Worm (Caenorhabditis elegans) whole organism, L2 larva: ENCODE data around the gene rps-14.

ENCODE experiments used
- F13H6.1 ChIP-seq: sonication (generic microtip); optimal IDR thresholded peaks from 2 replicates; lab custom pipeline; 2016; ENCODE audit warnings: missing genetic modification characterization, missing compliant biosample characterization
- R02D3.7 ChIP-seq: fragments of 150-350 bp; optimal IDR thresholded peaks from 2 replicates; lab custom pipeline; 2014; ENCODE audit warnings: missing biosample characterization, missing genetic modification characterization
- ZK546.5 ChIP-seq: sonication (generic microtip); optimal IDR thresholded peaks from 2 replicates; lab custom pipeline; 2017; ENCODE audit warnings: missing biosample characterization, missing genetic modification characterization
- alr-1 ChIP-seq: fragments of 150-350 bp; optimal IDR thresholded peaks from 2 replicates; lab custom pipeline; 2014; ENCODE audit warnings: missing biosample characterization, missing genetic modification characterization
- aly-2 ChIP-seq: fragments of 150-350 bp; optimal IDR thresholded peaks from 2 replicates; lab custom pipeline; 2014; ENCODE audit warnings: missing biosample characterization, missing genetic modification characterization
- ama-1 ChIP-seq: fragments of 150-350 bp; optimal IDR thresholded peaks from 2 replicates; lab custom pipeline; 2018; ENCODE audit warnings: inconsistent platforms
- blmp-1 ChIP-seq: sonication (generic microtip); optimal IDR thresholded peaks from 2 replicates; lab custom pipeline; 2017; ENCODE audit warnings: missing genetic modification characterization, mild to moderate bottlenecking, missing compliant biosample characterization, antibody characterized with exemption, moderate library complexity; ENCODE audit not compliant: insufficient read depth
- ceh-16 ChIP-seq: fragments of 150-350 bp; optimal IDR thresholded peaks from 2 replicates; lab custom pipeline; 2014; ENCODE audit warnings: missing biosample characterization, missing genetic modification characterization
- ceh-82 ChIP-seq: fragments of 150-350 bp; optimal IDR thresholded peaks from 2 replicates; lab custom pipeline; 2014; ENCODE audit warnings: missing biosample characterization, missing genetic modification characterization
- crh-2 ChIP-seq: sonication (generic microtip); optimal IDR thresholded peaks from 2 replicates; lab custom pipeline; 2017; ENCODE audit warnings: missing biosample characterization, missing genetic modification characterization
- dmd-4 ChIP-seq: sonication (generic microtip); optimal IDR thresholded peaks from 2 replicates; lab custom pipeline; 2017; ENCODE audit warnings: missing biosample characterization, missing genetic modification characterization
- egl-27 ChIP-seq: sonication (generic microtip); optimal IDR thresholded peaks from 3 replicates; lab custom pipeline; 2017; ENCODE audit warnings: missing biosample characterization, missing genetic modification reagents, missing genetic modification characterization
- elt-1 ChIP-seq: fragments of 150-350 bp; optimal IDR thresholded peaks from 2 replicates; lab custom pipeline; 2014; ENCODE audit warnings: missing biosample characterization, missing genetic modification characterization
- elt-3 ChIP-seq: sonication (generic microtip); optimal IDR thresholded peaks from 2 replicates; lab custom pipeline; 2017; ENCODE audit warnings: missing biosample characterization, missing genetic modification characterization
- fos-1 ChIP-seq: fragments of 150-350 bp; optimal IDR thresholded peaks from 2 replicates; lab custom pipeline; 2014; ENCODE audit warnings: missing biosample characterization, missing genetic modification characterization
- gmeb-1 ChIP-seq: fragments of 150-350 bp; optimal IDR thresholded peaks from 2 replicates; lab custom pipeline; 2014; ENCODE audit warnings: missing biosample characterization, missing genetic modification characterization
- lin-11 ChIP-seq: fragments of 150-350 bp; sonication (generic microtip); optimal IDR thresholded peaks from 2 replicates; lab custom pipeline; 2014; ENCODE audit warnings: missing biosample characterization, missing genetic modification characterization, inconsistent platforms, mixed read lengths
- lsy-2 ChIP-seq, 2 experiments: fragments of 150-350 bp in 1 of 2; sonication (generic microtip) in 1 of 2; optimal IDR thresholded peaks; 2 replicates each; lab custom pipeline; 2014 to 2017; ENCODE audit warnings: missing biosample characterization in 2 of 2, missing genetic modification characterization in 2 of 2
- mab-5 ChIP-seq: fragments of 150-350 bp; optimal IDR thresholded peaks from 2 replicates; lab custom pipeline; 2014; ENCODE audit warnings: missing biosample characterization, missing genetic modification characterization
- mbf-1 ChIP-seq: sonication (generic microtip); optimal IDR thresholded peaks from 2 replicates; lab custom pipeline; 2017; ENCODE audit warnings: missing biosample characterization, missing genetic modification characterization
- nhr-10 ChIP-seq: sonication (generic microtip); optimal IDR thresholded peaks from 2 replicates; lab custom pipeline; 2017; ENCODE audit warnings: missing biosample characterization, missing genetic modification characterization
- nhr-11 ChIP-seq: fragments of 150-350 bp; optimal IDR thresholded peaks from 2 replicates; lab custom pipeline; 2014; ENCODE audit warnings: missing biosample characterization, missing genetic modification characterization
- nhr-12 ChIP-seq: fragments of 150-350 bp; optimal IDR thresholded peaks from 2 replicates; lab custom pipeline; 2014; ENCODE audit warnings: missing biosample characterization, missing genetic modification characterization
- nhr-129 ChIP-seq: fragments of 150-350 bp; optimal IDR thresholded peaks from 2 replicates; lab custom pipeline; 2014; ENCODE audit warnings: missing biosample characterization, missing genetic modification characterization
- nhr-21 ChIP-seq: fragments of 150-350 bp; optimal IDR thresholded peaks from 2 replicates; lab custom pipeline; 2014; ENCODE audit warnings: missing biosample characterization, missing genetic modification characterization
- nhr-23 ChIP-seq: fragments of 150-350 bp; optimal IDR thresholded peaks from 2 replicates; lab custom pipeline; 2014; ENCODE audit warnings: missing biosample characterization, missing genetic modification reagents, missing genetic modification characterization
- nhr-237 ChIP-seq: fragments of 150-350 bp; optimal IDR thresholded peaks from 2 replicates; lab custom pipeline; 2014; ENCODE audit warnings: missing biosample characterization, missing genetic modification characterization
- nhr-25 ChIP-seq: fragments of 150-350 bp; sonication (generic microtip); optimal IDR thresholded peaks from 3 replicates; lab custom pipeline; 2014; ENCODE audit warnings: missing biosample characterization, missing genetic modification characterization
- nhr-6 ChIP-seq: fragments of 150-350 bp; optimal IDR thresholded peaks from 2 replicates; lab custom pipeline; 2014; ENCODE audit warnings: missing biosample characterization, missing genetic modification characterization
- nhr-77 ChIP-seq: fragments of 150-350 bp; optimal IDR thresholded peaks from 2 replicates; lab custom pipeline; 2014; ENCODE audit warnings: missing biosample characterization, missing genetic modification characterization
- peb-1 ChIP-seq: fragments of 150-350 bp; optimal IDR thresholded peaks from 2 replicates; lab custom pipeline; 2014; ENCODE audit warnings: missing biosample characterization, missing genetic modification characterization
- skn-1 ChIP-seq: sonication (generic microtip); optimal IDR thresholded peaks from 2 replicates; lab custom pipeline; 2017; ENCODE audit warnings: missing biosample characterization, missing genetic modification characterization
- sma-3 ChIP-seq: sonication (generic microtip); optimal IDR thresholded peaks from 2 replicates; lab custom pipeline; 2016; ENCODE audit warnings: missing genetic modification reagents, missing genetic modification characterization, missing compliant biosample characterization
- sma-9 ChIP-seq, 2 experiments: fragments of 150-350 bp in 1 of 2; sonication (generic microtip) in 1 of 2; optimal IDR thresholded peaks; 2 replicates each; lab custom pipeline; 2014 to 2016; ENCODE audit warnings: missing genetic modification characterization in 2 of 2, mild to moderate bottlenecking in 1 of 2, missing biosample characterization in 1 of 2, missing compliant biosample characterization in 1 of 2, missing genetic modification reagents in 1 of 2, moderate library complexity in 1 of 2
- snpc-4 ChIP-seq: fragments of 150-350 bp; optimal IDR thresholded peaks from 2 replicates; lab custom pipeline; 2014; ENCODE audit warnings: missing biosample characterization, missing genetic modification characterization
- unc-39 ChIP-seq: fragments of 150-350 bp; optimal IDR thresholded peaks from 2 replicates; lab custom pipeline; 2014; ENCODE audit warnings: missing biosample characterization, missing genetic modification characterization
- unc-55 ChIP-seq: fragments of 150-350 bp; sonication (generic microtip); optimal IDR thresholded peaks from 3 replicates; lab custom pipeline; 2014; ENCODE audit warnings: missing biosample characterization, missing genetic modification reagents, missing genetic modification characterization
- zag-1 ChIP-seq: fragments of 150-350 bp; optimal IDR thresholded peaks from 2 replicates; lab custom pipeline; 2014; ENCODE audit warnings: missing biosample characterization, missing genetic modification characterization
- ztf-1 ChIP-seq: fragments of 200-800 bp; sonication (Bioruptor generic); conservative IDR thresholded peaks from 2 replicates; pipeline ENCODE4 v1.3.6; 2022; ENCODE audit warnings: missing genetic modification characterization, missing compliant biosample characterization

rps-14 gene

ce11 chrIII:7148191-7148590, 31.2 kb downstream of the rps-14 start:
- no peak for TF ChIP-seq peb-1 (tag; lab: Kevin White, UChicago)
- TF ChIP-seq egl-27 (tag; lab: Kevin White, UChicago) = no peak
- TF ChIP-seq sma-9 (GFP tag; optimal IDR thresholded peaks at IDR 0.05; lab: Kevin White, UChicago) = no peak
- TF ChIP-seq sma-9 (tag; optimal IDR thresholded peaks at IDR 0.05; lab: Kevin White, UChicago) = no peak
- TF ChIP-seq dmd-4 = no peak
- no peak for TF ChIP-seq ZK546.5 (tag; lab: Kevin White, UChicago)
- no peak for TF ChIP-seq gmeb-1 (tag; lab: Kevin White, UChicago)
- no peak for TF ChIP-seq zag-1 (tag; lab: Kevin White, UChicago)
- TF ChIP-seq unc-55 (GFP tag; lab: Kevin White, UChicago) = no peak
- no peak for TF ChIP-seq elt-3 (tag; lab: Kevin White, UChicago)
- TF ChIP-seq nhr-6 (tag; lab: Kevin White, UChicago) = no peak
- no peak for TF ChIP-seq ceh-82 (tag; lab: Kevin White, UChicago)
- TF ChIP-seq fos-1 (tag; lab: Kevin White, UChicago) = no peak
- no peak for TF ChIP-seq nhr-10 (tag; lab: Kevin White, UChicago)
- no peak for TF ChIP-seq nhr-237 (tag; lab: Kevin White, UChicago)
- no peak for TF ChIP-seq elt-1 (tag; lab: Kevin White, UChicago)
- TF ChIP-seq, all 48 proteins: peak for 0

- TF ChIP-seq unc-55 (GFP tag; lab: Kevin White, UChicago) (no peak), F13H6.1 (tag; lab: Kevin White, UChicago) (no peak), alr-1 (tag; lab: Kevin White, UChicago) (no peak)
Observed at ce11 chrIII:7146341-7146740, 33.0 kb downstream of the rps-14 start.

ce11 chrIII:7144749-7145148, 34.6 kb downstream of the rps-14 start, which contains the start of gene glr-2:
TSS of gene glr-2 (minus strand) at chrIII:7144959.
- no peak for TF ChIP-seq skn-1 (tag; lab: Kevin White, UChicago)
- no peak for TF ChIP-seq nhr-11 (tag; lab: Kevin White, UChicago)
- no peak for TF ChIP-seq egl-27 (tag; lab: Kevin White, UChicago)
- no peak for TF ChIP-seq nhr-237 (tag; lab: Kevin White, UChicago)

- TF ChIP-seq sma-3 (GFP tag; lab: Kevin White, UChicago) (peak; percentile 64), egl-27 (tag; lab: Kevin White, UChicago) (peak; percentile 25), crh-2 (tag; lab: Kevin White, UChicago) (peak; percentile 34), sma-9 (GFP tag; optimal IDR thresholded peaks at IDR 0.05; lab: Kevin White, UChicago) (peak; percentile 25), sma-9 (tag; optimal IDR thresholded peaks at IDR 0.05; lab: Kevin White, UChicago) (no peak), unc-55 (GFP tag; lab: Kevin White, UChicago) (no peak), F13H6.1 (tag; lab: Kevin White, UChicago) (peak; percentile 4), unc-39 (tag; lab: Kevin White, UChicago) (no peak), mab-5 (tag; lab: Kevin White, UChicago) (no peak), gmeb-1 (tag; lab: Kevin White, UChicago) (peak; percentile 64), nhr-10 (tag; lab: Kevin White, UChicago) (no peak), ama-1 (peak; percentile 76), blmp-1 (tag; lab: Kevin White, UChicago) (no peak), nhr-25 (tag; lab: Kevin White, UChicago) (peak; percentile 3), nhr-21 (peak; percentile 10), aly-2 (tag; lab: Kevin White, UChicago) (no peak), snpc-4 (tag; lab: Kevin White, UChicago) (peak; percentile 95), lsy-2 (tag; optimal IDR thresholded peaks at IDR 0.05; lab: Kevin White, UChicago) (peak; percentile 36 to 45)
- TF ChIP-seq, all 48 proteins: peak for 11
Observed at ce11 chrIII:7142172-7142601, 37.2 kb downstream of the rps-14 start.

- TF ChIP-seq sma-9 (GFP tag; optimal IDR thresholded peaks at IDR 0.05; lab: Kevin White, UChicago) (peak; percentile 77), sma-9 (tag; optimal IDR thresholded peaks at IDR 0.05; lab: Kevin White, UChicago) (no peak), lsy-2 (tag; optimal IDR thresholded peaks at IDR 0.05; lab: Kevin White, UChicago) (peak; percentile 12 to 58), nhr-129 (tag; lab: Kevin White, UChicago) (peak; percentile 26), R02D3.7 (tag; lab: Kevin White, UChicago) (no peak), fos-1 (tag; lab: Kevin White, UChicago) (peak; percentile 25), unc-39 (tag; lab: Kevin White, UChicago) (no peak), skn-1 (tag; lab: Kevin White, UChicago) (no peak), sma-3 (GFP tag; lab: Kevin White, UChicago) (peak; percentile 31), nhr-77 (tag; lab: Kevin White, UChicago) (no peak), elt-1 (tag; lab: Kevin White, UChicago) (no peak), gmeb-1 (tag; lab: Kevin White, UChicago) (peak; percentile 72), nhr-12 (tag; lab: Kevin White, UChicago) (no peak), dmd-4 (no peak), crh-2 (tag; lab: Kevin White, UChicago) (peak; percentile 56), ceh-16 (tag; lab: Kevin White, UChicago) (no peak), ztf-1 (GFP tag; lab: Robert Waterston, UW) (no peak), snpc-4 (tag; lab: Kevin White, UChicago) (peak; percentile 97), nhr-10 (tag; lab: Kevin White, UChicago) (peak; percentile 38), F13H6.1 (tag; lab: Kevin White, UChicago) (peak; percentile 39), nhr-23 (tag; lab: Kevin White, UChicago) (no peak), nhr-25 (tag; lab: Kevin White, UChicago) (no peak), egl-27 (tag; lab: Kevin White, UChicago) (peak; percentile 70), mab-5 (tag; lab: Kevin White, UChicago) (no peak), nhr-6 (tag; lab: Kevin White, UChicago) (no peak), alr-1 (tag; lab: Kevin White, UChicago) (no peak), lin-11 (tag; lab: Kevin White, UChicago) (no peak), nhr-237 (tag; lab: Kevin White, UChicago) (no peak), mbf-1 (tag; lab: Kevin White, UChicago) (no peak), aly-2 (tag; lab: Kevin White, UChicago) (no peak)
Observed at ce11 chrIII:7141285-7141715, 38.1 kb downstream of the rps-14 start.
